Worm (Caenorhabditis elegans): Measurements from ENCODE around the gene F14D7.2.

F14D7.2 gene

DNA sequence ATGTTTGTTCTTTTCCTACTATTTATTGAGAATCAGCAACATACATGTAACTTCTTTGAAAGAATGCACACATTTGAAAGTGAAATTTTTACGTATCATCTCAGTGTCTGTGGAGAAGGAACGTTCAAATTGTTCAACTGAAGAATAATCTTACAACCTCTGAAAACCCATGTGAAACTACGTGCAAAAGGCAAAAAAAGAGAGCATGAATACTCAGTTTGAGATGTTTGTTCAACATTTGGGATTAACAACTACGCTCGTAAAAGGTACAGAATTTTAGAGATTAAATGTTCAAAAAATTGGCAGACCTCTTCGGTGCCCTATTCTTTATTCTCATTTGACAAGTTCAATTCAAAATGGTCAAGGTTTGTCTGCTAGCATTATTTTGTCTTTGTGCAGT is 41.5 kb downstream of the F14D7.2 start, which contains the start of gene K02E11.5:
TSS of gene K02E11.5 (plus strand) at position 301 of the 400 bp plus-strand sequence.
- TF ChIP-seq ceh-62 (tag; optimal IDR thresholded peaks at IDR 0.05): no peak
- TF ChIP-seq php-3 (GFP tag; IDR thresholded peaks at IDR 0.05): no peak
- no peak for TF ChIP-seq ctbp-1 (GFP tag; IDR thresholded peaks at IDR 0.05)
- TF ChIP-seq lin-13 (GFP tag; optimal IDR thresholded peaks at IDR 0.05): no peak
- no peak for TF ChIP-seq zag-1 (tag; optimal IDR thresholded peaks at IDR 0.05)
- TF ChIP-seq lsy-2 (tag; optimal IDR thresholded peaks at IDR 0.05): no peak
- no peak for TF ChIP-seq duxl-1 (tag; optimal IDR thresholded peaks at IDR 0.05; ENCODE audit: poor library complexity)
- TF ChIP-seq mxl-3 (GFP tag; optimal IDR thresholded peaks at IDR 0.05): no peak

DNA sequence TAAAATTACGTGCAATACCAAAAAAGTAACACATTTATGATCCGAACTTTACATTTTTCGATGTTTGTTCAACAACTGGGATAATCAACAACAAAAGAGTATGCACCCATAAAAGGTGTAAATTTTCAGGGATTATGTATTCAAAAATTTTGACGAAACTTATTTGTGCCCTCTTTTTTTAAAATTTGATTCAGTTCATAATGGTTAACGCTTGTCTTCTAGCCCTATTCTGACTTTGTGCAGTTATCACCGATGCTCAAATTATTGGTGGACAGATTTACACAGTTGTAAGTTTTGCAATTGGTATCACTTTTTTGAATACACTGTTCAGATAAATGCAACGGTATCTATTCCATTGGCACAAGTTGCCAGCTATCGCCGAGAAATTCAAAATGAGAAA is 44.9 kb downstream of the F14D7.2 start, which contains the start of gene K02E11.6:
TSS of gene K02E11.6 (plus strand) at position 149 of the 400 bp plus-strand sequence.
- no peak for TF ChIP-seq nhr-237 (tag; optimal IDR thresholded peaks at IDR 0.05)
- peak in 1 of 2 experiments; percentile 98 for TF ChIP-seq unc-62 (GFP tag; optimal IDR thresholded peaks at IDR 0.05 in 1 of 2)
- no peak for TF ChIP-seq unc-62 (tag; optimal IDR thresholded peaks at IDR 0.05)

DNA sequence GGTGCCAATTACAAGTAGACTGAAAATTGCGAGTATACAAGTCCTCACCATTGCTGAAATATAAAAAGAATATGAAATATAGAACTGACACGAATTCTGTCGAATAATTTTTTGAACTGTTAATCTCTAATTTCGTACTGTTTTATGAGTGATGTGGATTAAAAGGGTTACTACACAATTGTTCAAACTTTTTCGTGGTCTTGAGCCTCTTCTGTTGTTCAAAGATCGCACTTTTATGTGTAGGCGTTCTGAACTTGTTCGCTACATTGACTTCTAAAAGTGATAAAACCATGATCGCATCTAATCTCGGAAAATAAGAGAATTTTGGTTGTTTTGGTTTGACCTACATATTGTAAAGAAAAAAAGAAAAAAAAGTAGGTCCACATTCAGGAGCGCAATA is 45.5 kb downstream of the F14D7.2 start, which contains the start of gene K02E11.4:
TSS of gene K02E11.4 (minus strand) at position 101 of the 400 bp plus-strand sequence.
- TF ChIP-seq spr-1 (tag; optimal IDR thresholded peaks at IDR 0.05) (no peak), F26F4.8 (GFP tag; conservative IDR thresholded peaks at IDR 0.05) (no peak), mxl-3 (GFP tag; optimal IDR thresholded peaks at IDR 0.05) (no peak), mes-2 (tag; optimal IDR thresholded peaks at IDR 0.05; ENCODE audit: poor library complexity, severe bottlenecking) (no peak)

DNA sequence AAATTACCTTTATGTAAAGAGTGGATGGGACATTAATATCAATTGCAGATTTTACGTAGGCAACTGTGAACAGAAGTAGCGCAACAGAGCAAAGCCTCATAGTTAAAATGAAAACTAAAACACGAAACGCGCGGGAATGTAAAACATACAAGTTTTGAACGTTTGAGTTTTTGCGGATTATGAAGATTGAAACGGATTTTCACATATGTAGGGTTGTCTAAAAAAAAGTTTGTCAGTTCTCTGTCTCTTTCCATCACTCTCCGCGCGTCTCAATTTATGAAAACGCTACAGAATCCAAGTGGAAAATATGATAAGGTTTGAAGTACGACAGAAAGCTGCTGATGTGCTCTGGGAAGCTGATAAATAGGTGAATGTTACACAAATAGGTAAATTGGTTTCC is 46.8 kb downstream of the F14D7.2 start, which contains the start of gene K02E11.3:
TSS of gene K02E11.3 (minus strand) at position 101 of the 400 bp plus-strand sequence.
- TF ChIP-seq ama-1 (optimal IDR thresholded peaks at IDR 0.05): no peak

DNA sequence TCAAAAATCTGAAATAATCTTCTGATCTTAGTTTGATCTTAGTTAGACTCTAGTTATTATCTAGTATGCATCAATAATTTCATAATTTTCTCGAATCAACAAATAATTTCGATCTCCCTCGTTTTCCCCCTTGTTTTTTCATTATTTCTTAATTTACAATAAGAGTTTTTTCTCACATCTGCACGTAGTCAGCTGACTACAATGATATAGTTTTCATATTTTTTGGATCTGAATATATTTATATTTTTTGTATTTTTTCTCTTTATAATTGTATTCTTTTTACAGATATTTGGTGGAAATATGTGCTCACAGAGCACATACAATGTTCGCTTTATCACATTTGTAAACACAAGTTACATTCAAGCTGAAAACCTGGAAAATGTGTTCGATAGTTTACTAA is 49.6 kb downstream of the F14D7.2 start, which contains the start of gene sre-7:
TSS of gene sre-7 (plus strand) at position 301 of the 400 bp plus-strand sequence.
- TF ChIP-seq D1046.2 (GFP tag; IDR thresholded peaks at IDR 0.05) (no peak), tag-97 (GFP tag; IDR thresholded peaks at IDR 0.05) (no peak), ceh-44 (GFP tag; IDR thresholded peaks at IDR 0.05) (no peak), F44E2.7 (GFP tag; IDR thresholded peaks at IDR 0.05) (no peak), attf-4 (tag; optimal IDR thresholded peaks at IDR 0.05) (no peak), daf-12 (tag; optimal IDR thresholded peaks at IDR 0.05) (no peak), lin-1 (GFP tag; IDR thresholded peaks at IDR 0.05) (no peak), jun-1 (tag; optimal IDR thresholded peaks at IDR 0.05) (no peak), nhr-25 (tag; optimal IDR thresholded peaks at IDR 0.05; ENCODE audit: borderline replicate concordance, insufficient read depth) (no peak), set-16 (GFP tag; IDR thresholded peaks at IDR 0.05) (no peak), nhr-237 (tag; optimal IDR thresholded peaks at IDR 0.05) (no peak), hlh-11 (tag; optimal IDR thresholded peaks at IDR 0.05) (no peak), unc-130 (GFP tag; optimal IDR thresholded peaks at IDR 0.05) (no peak), pqm-1 (tag; optimal IDR thresholded peaks at IDR 0.05) (no peak), F10B5.3 (tag; optimal IDR thresholded peaks at IDR 0.05) (no peak), Y105C5A.15 (GFP tag; IDR thresholded peaks at IDR 0.05) (no peak), daf-8 (GFP tag; IDR thresholded peaks at IDR 0.05) (no peak), mdt-29 (GFP tag; IDR thresholded peaks at IDR 0.05) (no peak), F37D6.2 (tag; optimal IDR thresholded peaks at IDR 0.05) (no peak)
